Worm (Caenorhabditis elegans) whole organism, mixed stage, embryonic: ENCODE data around the gene lgc-25.

ENCODE experiments used
- elt-3 ChIP-seq: fragments of 150-350 bp; optimal IDR thresholded peaks from 2 replicates; lab custom pipeline; 2014; ENCODE audit warnings: missing biosample characterization, missing genetic modification characterization
- lin-13 ChIP-seq: fragments of 150-350 bp; optimal IDR thresholded peaks from 2 replicates; lab custom pipeline; 2014; ENCODE audit warnings: missing biosample characterization, missing genetic modification characterization
- lsy-2 ChIP-seq: fragments of 150-350 bp; optimal IDR thresholded peaks from 2 replicates; lab custom pipeline; 2014; ENCODE audit warnings: missing biosample characterization, missing genetic modification characterization
- mab-5 ChIP-seq: fragments of 150-350 bp; optimal IDR thresholded peaks from 2 replicates; lab custom pipeline; 2014; ENCODE audit warnings: missing biosample characterization, missing genetic modification characterization
- mep-1 ChIP-seq: fragments of 150-350 bp; optimal IDR thresholded peaks from 2 replicates; lab custom pipeline; 2017; ENCODE audit warnings: missing biosample characterization, missing genetic modification reagents, missing genetic modification characterization, inconsistent platforms
- nhr-12 ChIP-seq: fragments of 150-350 bp; optimal IDR thresholded peaks from 2 replicates; lab custom pipeline; 2014; ENCODE audit warnings: missing biosample characterization, missing genetic modification characterization
- nhr-237 ChIP-seq: fragments of 150-350 bp; optimal IDR thresholded peaks from 2 replicates; lab custom pipeline; 2014; ENCODE audit warnings: missing biosample characterization, missing genetic modification characterization
- nhr-28 ChIP-seq: fragments of 150-350 bp; optimal IDR thresholded peaks from 2 replicates; lab custom pipeline; 2014; ENCODE audit warnings: missing biosample characterization, missing genetic modification characterization
- nhr-76 ChIP-seq: sonication (generic microtip); optimal IDR thresholded peaks from 2 replicates; lab custom pipeline; 2017; ENCODE audit warnings: missing biosample characterization, missing genetic modification characterization
- snpc-4 ChIP-seq: fragments of 150-350 bp; optimal IDR thresholded peaks from 2 replicates; lab custom pipeline; 2014; ENCODE audit warnings: missing biosample characterization, missing genetic modification characterization
- unc-62 ChIP-seq: fragments of 150-350 bp; optimal IDR thresholded peaks from 2 replicates; lab custom pipeline; 2014; ENCODE audit warnings: missing biosample characterization, missing genetic modification reagents, missing genetic modification characterization
- zip-8 ChIP-seq: fragments of 150-350 bp; optimal IDR thresholded peaks from 2 replicates; lab custom pipeline; 2014; ENCODE audit warnings: missing biosample characterization, missing genetic modification characterization

DNA sequence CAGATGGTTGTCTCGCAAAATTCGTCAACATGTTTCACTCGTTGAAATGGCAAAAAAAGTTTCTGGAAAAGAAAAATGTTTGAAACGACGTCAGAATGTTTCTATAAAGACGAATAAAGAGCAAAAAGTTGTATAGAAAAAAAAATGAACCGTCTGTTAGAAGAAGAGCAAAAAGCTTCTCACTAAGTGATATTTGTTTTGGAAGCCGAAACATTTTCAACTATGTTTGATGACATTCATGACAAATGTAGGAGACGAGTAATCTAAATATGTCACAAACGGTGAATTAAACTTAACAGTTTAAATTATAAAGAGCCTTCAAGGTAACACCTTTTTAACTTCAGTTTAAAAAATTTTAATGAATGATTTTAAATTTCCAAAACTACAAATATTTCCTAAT lies 21.5 kb downstream of the lgc-25 start, which contains the start of gene nkat-1:
- no peak for TF ChIP-seq lin-13 (tag; lab: Kevin White, UChicago)
- no peak for TF ChIP-seq lsy-2
- no peak for TF ChIP-seq nhr-12 (tag; lab: Kevin White, UChicago)
- no peak for TF ChIP-seq nhr-237
- no peak for TF ChIP-seq snpc-4
- no peak for TF ChIP-seq mab-5 (tag; lab: Kevin White, UChicago)
- no peak for TF ChIP-seq elt-3 (tag; lab: Kevin White, UChicago)
- no peak for TF ChIP-seq mep-1 (tag; lab: Kevin White, UChicago)
- TF ChIP-seq unc-62 (GFP tag; lab: Kevin White, UChicago): no peak
- TF ChIP-seq nhr-76 (tag; lab: Kevin White, UChicago): no peak
- TF ChIP-seq nhr-28 (tag; lab: Kevin White, UChicago): no peak
- no peak for TF ChIP-seq zip-8
